Fruit fly (Drosophila melanogaster) whole organism, embryonic: Measurements from ENCODE around the gene et.
A peak's percentile ranks its signal among the peaks of the same experiment; 100 is the strongest.

Source experiments
- Adf1 ChIP-seq: fragments of 200-800 bp; sonication (Bioruptor generic); IDR thresholded peaks from 2 replicates; pipeline ENCODE4 v1.3.6; 2022; ENCODE audit warnings: missing biosample characterization, missing genetic modification characterization
- Asciz ChIP-seq: fragments of 200-800 bp; sonication (Bioruptor generic); optimal IDR thresholded peaks from 2 replicates; lab custom pipeline; 2017; ENCODE audit warnings: missing biosample characterization, mild to moderate bottlenecking, missing genetic modification characterization, missing genetic modification reagents
- CG12391 ChIP-seq: fragments of 200-800 bp; sonication (Bioruptor generic); optimal IDR thresholded peaks from 3 replicates; lab custom pipeline; 2018; ENCODE audit warnings: missing biosample characterization, mild to moderate bottlenecking, missing genetic modification characterization, moderate library complexity
- CG12659 ChIP-seq: fragments of 200-800 bp; sonication (Bioruptor generic); optimal IDR thresholded peaks from 3 replicates; lab custom pipeline; 2017; ENCODE audit warnings: mild to moderate bottlenecking, missing biosample characterization, missing genetic modification reagents, missing genetic modification characterization
- CG15011 ChIP-seq: fragments of 200-800 bp; sonication (Bioruptor generic); optimal IDR thresholded peaks from 3 replicates; lab custom pipeline; 2018; ENCODE audit warnings: missing biosample characterization, mild to moderate bottlenecking, missing genetic modification characterization
- CG15479 ChIP-seq: fragments of 200-800 bp; sonication (Bioruptor generic); optimal IDR thresholded peaks from 3 replicates; lab custom pipeline; 2019; ENCODE audit warnings: missing biosample characterization, mild to moderate bottlenecking, missing genetic modification characterization, moderate library complexity
- CG1647 ChIP-seq: fragments of 200-800 bp; sonication (Bioruptor generic); optimal IDR thresholded peaks from 3 replicates; lab custom pipeline; 2016; ENCODE audit warnings: missing biosample characterization, missing genetic modification characterization
- CG16779 ChIP-seq: fragments of 200-800 bp; sonication (Bioruptor generic); IDR thresholded peaks from 2 replicates; pipeline ENCODE4 v1.3.6; 2022; ENCODE audit warnings: missing biosample characterization, missing genetic modification characterization
- CG1832 ChIP-seq: fragments of 200-800 bp; sonication (Bioruptor generic); optimal IDR thresholded peaks from 2 replicates; lab custom pipeline; 2017; ENCODE audit warnings: missing biosample characterization, mild to moderate bottlenecking, missing genetic modification characterization, inconsistent platforms
- CG32772 ChIP-seq: fragments of 200-800 bp; sonication (Bioruptor generic); IDR thresholded peaks from 2 replicates; pipeline ENCODE4 v1.3.6; 2022; ENCODE audit warnings: missing biosample characterization, missing genetic modification characterization
- CG3281 ChIP-seq: fragments of 200-800 bp; sonication (Bioruptor generic); optimal IDR thresholded peaks from 3 replicates; lab custom pipeline; 2017; ENCODE audit warnings: missing biosample characterization, mild to moderate bottlenecking, missing genetic modification characterization
- CG4360 ChIP-seq: fragments of 200-800 bp; sonication (Bioruptor generic); IDR thresholded peaks from 2 replicates; pipeline ENCODE4 v1.3.6; 2022; ENCODE audit warnings: missing biosample characterization, missing genetic modification characterization
- CG4854 ChIP-seq: fragments of 200-800 bp; sonication (Bioruptor generic); optimal IDR thresholded peaks from 2 replicates; lab custom pipeline; 2016; ENCODE audit warnings: missing biosample characterization, missing genetic modification characterization, inconsistent platforms
- CG6689 ChIP-seq: fragments of 200-800 bp; sonication (Bioruptor generic); IDR thresholded peaks from 2 replicates; pipeline ENCODE4 v1.3.6; 2022; ENCODE audit warnings: missing biosample characterization, missing genetic modification characterization
- CG7372 ChIP-seq: fragments of 200-800 bp; sonication (Bioruptor generic); IDR thresholded peaks from 2 replicates; pipeline ENCODE4 v1.3.6; 2022; ENCODE audit warnings: missing biosample characterization, missing genetic modification characterization
- CG8290 ChIP-seq, 3 experiments: fragments of 200-800 bp; sonication (Bioruptor generic); optimal IDR thresholded peaks; 2 replicates each; lab custom pipeline; 2016 to 2019; ENCODE audit warnings: missing biosample characterization in 3 of 3, missing genetic modification characterization in 3 of 3, mild to moderate bottlenecking in 2 of 3, moderate library complexity in 1 of 3
- CG8924 ChIP-seq: fragments of 200-800 bp; optimal IDR thresholded peaks from 3 replicates; lab custom pipeline; 2019; ENCODE audit warnings: missing biosample characterization, mild to moderate bottlenecking, missing genetic modification characterization, moderate library complexity
- D ChIP-seq, 2 experiments: fragments of 200-800 bp in 1 of 2; fragments of >200 bp in 1 of 2; sonication (Bioruptor generic) in 1 of 2; optimal IDR thresholded peaks; 2 replicates in 1 of 2; 3 replicates in 1 of 2; lab custom pipeline; 2017; ENCODE audit warnings: mild to moderate bottlenecking in 1 of 2, missing biosample characterization in 1 of 2, missing genetic modification characterization in 1 of 2, missing genetic modification reagents in 1 of 2
- Deaf1 ChIP-seq: fragments of 200-800 bp; optimal IDR thresholded peaks from 3 replicates; lab custom pipeline; 2019; ENCODE audit warnings: missing biosample characterization, mild to moderate bottlenecking, missing genetic modification characterization, moderate library complexity
- Drgx ChIP-seq: fragments of 200-800 bp; sonication (Bioruptor generic); IDR thresholded peaks from 2 replicates; pipeline ENCODE4 v1.3.6; 2022; ENCODE audit warnings: missing biosample characterization, missing genetic modification characterization
- Elba2 ChIP-seq: fragments of 200-800 bp; sonication (Bioruptor generic); optimal IDR thresholded peaks from 3 replicates; lab custom pipeline; 2016; ENCODE audit warnings: missing biosample characterization, missing genetic modification characterization
- HLHmδ ChIP-seq: fragments of 200-800 bp; sonication (Bioruptor generic); optimal IDR thresholded peaks from 2 replicates; lab custom pipeline; 2018; ENCODE audit warnings: missing biosample characterization, mild to moderate bottlenecking, missing genetic modification characterization, moderate library complexity
- MBD-R2 ChIP-seq: fragments of 200-800 bp; sonication (Bioruptor generic); IDR thresholded peaks from 2 replicates; pipeline ENCODE4 v1.3.6; 2022; ENCODE audit warnings: missing biosample characterization, missing genetic modification characterization
- Mad ChIP-seq: fragments of 200-800 bp; sonication (Bioruptor generic); optimal IDR thresholded peaks from 2 replicates; lab custom pipeline; 2016; ENCODE audit warnings: missing biosample characterization, missing genetic modification characterization
- Med ChIP-seq: fragments of 200-800 bp; sonication (Bioruptor generic); peaks from one replicate; lab custom pipeline; 2016; ENCODE audit warnings: missing biosample characterization, missing genetic modification characterization, mild to moderate bottlenecking, inconsistent platforms, moderate library complexity
- Pdp1 ChIP-seq, 2 experiments: fragments of 200-800 bp; sonication (Bioruptor generic); optimal IDR thresholded peaks; 3 replicates each; lab custom pipeline; 2016; ENCODE audit warnings: missing biosample characterization in 2 of 2, missing genetic modification characterization in 2 of 2, mild to moderate bottlenecking in 1 of 2, moderate library complexity in 1 of 2
- TFAM ChIP-seq: fragments of 200-800 bp; sonication (Bioruptor generic); optimal IDR thresholded peaks from 2 replicates; lab custom pipeline; 2017; ENCODE audit warnings: missing biosample characterization, missing genetic modification characterization, inconsistent platforms
- Tbp ChIP-seq: fragments of >200 bp; optimal IDR thresholded peaks from 2 replicates; lab custom pipeline; 2018; ENCODE audit warnings: missing biosample characterization, missing genetic modification characterization
- Trl ChIP-seq, 3 experiments: fragments of >200 bp in 2 of 3; fragments of 200-800 bp in 1 of 3; sonication (Bioruptor generic) in 1 of 3; optimal IDR thresholded peaks; 2 replicates in 1 of 3; 3 replicates in 2 of 3; lab custom pipeline; 2016 to 2017; ENCODE audit warnings: missing biosample characterization in 1 of 3, missing genetic modification characterization in 1 of 3
- YL-1 ChIP-seq: fragments of 200-800 bp; sonication (Bioruptor generic); optimal IDR thresholded peaks from 3 replicates; lab custom pipeline; 2017; ENCODE audit warnings: missing biosample characterization, mild to moderate bottlenecking, missing genetic modification characterization
- ara ChIP-seq: fragments of 200-800 bp; sonication (Bioruptor generic); IDR thresholded peaks from 2 replicates; pipeline ENCODE4 v1.3.6; 2022; ENCODE audit warnings: missing biosample characterization, missing genetic modification characterization
- cato ChIP-seq: fragments of 200-800 bp; sonication (Bioruptor generic); optimal IDR thresholded peaks from 2 replicates; lab custom pipeline; 2016; ENCODE audit warnings: missing biosample characterization, missing genetic modification characterization, borderline replicate concordance
- chif ChIP-seq, 2 experiments: fragments of 200-800 bp; sonication (Bioruptor generic); optimal IDR thresholded peaks; 3 replicates each; lab custom pipeline; 2016; ENCODE audit warnings: missing biosample characterization in 2 of 2, missing genetic modification characterization in 2 of 2
- da ChIP-seq: fragments of 200-800 bp; sonication (Bioruptor generic); optimal IDR thresholded peaks from 2 replicates; lab custom pipeline; 2016; ENCODE audit warnings: missing biosample characterization, missing genetic modification characterization
- danr ChIP-seq: fragments of 200-800 bp; sonication (Bioruptor generic); IDR thresholded peaks from 2 replicates; pipeline ENCODE4 v1.3.6; 2022; ENCODE audit warnings: missing biosample characterization, missing genetic modification characterization
- dysf ChIP-seq: fragments of 200-800 bp; sonication (Bioruptor generic); IDR thresholded peaks from 3 replicates; pipeline ENCODE4 v1.3.6; 2022; ENCODE audit warnings: missing biosample characterization, missing genetic modification characterization
- esg ChIP-seq: fragments of 200-800 bp; sonication (Bioruptor generic); conservative IDR thresholded peaks from 2 replicates; pipeline ENCODE4 v1.3.6; 2022; ENCODE audit warnings: missing biosample characterization, missing genetic modification characterization
- fd96Cb ChIP-seq: fragments of 200-800 bp; sonication (Bioruptor generic); optimal IDR thresholded peaks from 2 replicates; lab custom pipeline; 2018; ENCODE audit warnings: missing biosample characterization, mild to moderate bottlenecking, missing genetic modification characterization, moderate library complexity
- phol ChIP-seq: fragments of 200-800 bp; sonication (Bioruptor generic); optimal IDR thresholded peaks from 3 replicates; lab custom pipeline; 2018; ENCODE audit warnings: missing biosample characterization, mild to moderate bottlenecking, missing genetic modification characterization, moderate library complexity
- pnt ChIP-seq: fragments of 200-800 bp; sonication (Bioruptor generic); optimal IDR thresholded peaks from 3 replicates; lab custom pipeline; 2016; ENCODE audit warnings: missing biosample characterization, missing genetic modification characterization
- sens ChIP-seq: fragments of 200-800 bp; sonication (Bioruptor generic); peaks from one replicate; lab custom pipeline; 2016; ENCODE audit warnings: missing biosample characterization, missing genetic modification characterization
- tio ChIP-seq: fragments of 200-800 bp; sonication (Bioruptor generic); optimal IDR thresholded peaks from 2 replicates; lab custom pipeline; 2017; ENCODE audit warnings: missing biosample characterization, missing genetic modification characterization, inconsistent platforms
- trem ChIP-seq: fragments of 200-800 bp; optimal IDR thresholded peaks from 3 replicates; lab custom pipeline; 2019; ENCODE audit warnings: missing biosample characterization, mild to moderate bottlenecking, missing genetic modification characterization, moderate library complexity
- tx ChIP-seq: fragments of 200-800 bp; sonication (Bioruptor generic); optimal IDR thresholded peaks from 2 replicates; lab custom pipeline; 2016; ENCODE audit warnings: missing biosample characterization, missing genetic modification characterization
- vfl ChIP-seq: fragments of 200-800 bp; sonication (Bioruptor generic); optimal IDR thresholded peaks from 2 replicates; lab custom pipeline; 2016; ENCODE audit warnings: missing biosample characterization, missing genetic modification characterization

The et gene

dm6 chrX:19638328-19638940 is 37.3 kb downstream of the et start, which contains the start of gene Rcd-1 (continued):
- no peak for TF ChIP-seq Elba2 (GFP tag; lab: Kevin White, UChicago)
- no peak for TF ChIP-seq CG4360 (GFP tag; lab: Robert Waterston, UW)
- TF ChIP-seq chif (GFP tag; optimal IDR thresholded peaks at IDR 0.05; lab: Kevin White, UChicago) = no peak
- peak; percentile 35; the same call in 1 of the 2 replicates for TF ChIP-seq MBD-R2 (GFP tag; lab: Robert Waterston, UW)
- no peak for TF ChIP-seq CG1647 (GFP tag; lab: Kevin White, UChicago)
- TF ChIP-seq CG8290 (GFP tag; optimal IDR thresholded peaks at IDR 0.05; lab: Kevin White, UChicago) = no peak
- TF ChIP-seq CG8290 (tag; optimal IDR thresholded peaks at IDR 0.05; lab: Kevin White, UChicago) = peak in 1 of 2 experiments; percentile 35
- TF ChIP-seq vfl (GFP tag; lab: Kevin White, UChicago) = no peak
- TF ChIP-seq trem (tag; lab: Kevin White, UChicago) = no peak
- no peak for TF ChIP-seq fd96Cb (tag; lab: Kevin White, UChicago)

- no peak for TF ChIP-seq CG12391 (tag; lab: Kevin White, UChicago)
- no peak for TF ChIP-seq CG7372
- peak; percentile 4 for TF ChIP-seq sens (GFP tag; lab: Kevin White, UChicago)
- no peak for TF ChIP-seq tio
- no peak for TF ChIP-seq da (GFP tag; lab: Kevin White, UChicago)
- no peak for TF ChIP-seq tx (GFP tag; lab: Kevin White, UChicago)
- no peak for TF ChIP-seq CG8924 (tag; lab: Kevin White, UChicago)
- TF ChIP-seq Deaf1 (tag; lab: Kevin White, UChicago) = peak; percentile 62
- TF ChIP-seq Adf1 (GFP tag; lab: Robert Waterston, UW) = peak; percentile 77
- TF ChIP-seq Tbp = peak; percentile 47
- no peak for TF ChIP-seq CG32772
- peak; percentile 18 for TF ChIP-seq YL-1 (GFP tag; lab: Kevin White, UChicago)
- TF ChIP-seq phol = peak; percentile 56
- no peak for TF ChIP-seq CG3281 (GFP tag; lab: Kevin White, UChicago)
- peak; percentile 95 for TF ChIP-seq CG15479 (GFP tag; lab: Kevin White, UChicago)
- 0 out of 2 replicates have a peak, but pooled peaks have one; percentile 11 for TF ChIP-seq Drgx
- no peak for TF ChIP-seq CG4854 (GFP tag; lab: Kevin White, UChicago)
- TF ChIP-seq cato (GFP tag; lab: Kevin White, UChicago) = no peak
- TF ChIP-seq HLHmδ (GFP tag; lab: Kevin White, UChicago) = peak; percentile 57
- peak; percentile 28 for TF ChIP-seq CG12659 (GFP tag; lab: Kevin White, UChicago)
- TF ChIP-seq Mad = no peak
- TF ChIP-seq TFAM (GFP tag; lab: Kevin White, UChicago) = no peak
- TF ChIP-seq dysf (GFP tag; lab: Robert Waterston, UW) = no peak
- peak; percentile 19 for TF ChIP-seq D (optimal IDR thresholded peaks at IDR 0.05; lab: Kevin White, UChicago)
- TF ChIP-seq D (GFP tag; optimal IDR thresholded peaks at IDR 0.05; lab: Kevin White, UChicago) = no peak
- TF ChIP-seq CG15011 (GFP tag; lab: Kevin White, UChicago) = no peak
- TF ChIP-seq danr (GFP tag; lab: Robert Waterston, UW) = no peak
- no peak for TF ChIP-seq CG16779 (GFP tag; lab: Robert Waterston, UW)
- no peak for TF ChIP-seq CG6689 (GFP tag; lab: Robert Waterston, UW)
- TF ChIP-seq ara (GFP tag; lab: Robert Waterston, UW) = no peak
- TF ChIP-seq Asciz (GFP tag; lab: Kevin White, UChicago) = no peak
- TF ChIP-seq Med (GFP tag; lab: Kevin White, UChicago) = peak; percentile 79
- peak in 1 of 2 experiments; percentile 65 for TF ChIP-seq Trl (optimal IDR thresholded peaks at IDR 0.05; lab: Kevin White, UChicago)
- TF ChIP-seq Trl (GFP tag; optimal IDR thresholded peaks at IDR 0.05; lab: Kevin White, UChicago) = no peak
- no peak for TF ChIP-seq Pdp1 (GFP tag; optimal IDR thresholded peaks at IDR 0.05; lab: Kevin White, UChicago)
- no peak for TF ChIP-seq pnt
- TF ChIP-seq esg = no peak
- no peak for TF ChIP-seq CG1832 (GFP tag; lab: Kevin White, UChicago)
Measured at dm6 chrX:19637434-19638327, 38.0 kb downstream of the et start.
